Worm (Caenorhabditis elegans): ENCODE data around the gene frpr-16.

Gene frpr-16

ce11 chrII:6055927-6056326 is 24.9 kb upstream of the frpr-16 start, which contains the start of gene R12C12.7:
TSS of gene R12C12.7 (minus strand) at chrII:6055985.
- TF ChIP-seq R02D3.7 (tag; optimal IDR thresholded peaks at IDR 0.05) (no peak), nhr-12 (tag; optimal IDR thresholded peaks at IDR 0.05) (no peak), unc-55 (GFP tag; optimal IDR thresholded peaks at IDR 0.05) (peak; percentile 19)

- TF ChIP-seq skn-1 (tag; optimal IDR thresholded peaks at IDR 0.05), result no peak
- peak; percentile 51 for TF ChIP-seq sma-9 (GFP tag; optimal IDR thresholded peaks at IDR 0.05)
- no peak for TF ChIP-seq sma-9 (tag; optimal IDR thresholded peaks at IDR 0.05)
- peak; percentile 11 for TF ChIP-seq crh-2 (tag; optimal IDR thresholded peaks at IDR 0.05)
- TF ChIP-seq fos-1 (tag; optimal IDR thresholded peaks at IDR 0.05), result peak; percentile 33
These were observed 19.1 kb upstream of the frpr-16 start, which contains the start of gene gldc-1 for ce11 chrII:6050120-6050519. TSS of gene gldc-1 (plus strand) at chrII:6050420.

DNA sequence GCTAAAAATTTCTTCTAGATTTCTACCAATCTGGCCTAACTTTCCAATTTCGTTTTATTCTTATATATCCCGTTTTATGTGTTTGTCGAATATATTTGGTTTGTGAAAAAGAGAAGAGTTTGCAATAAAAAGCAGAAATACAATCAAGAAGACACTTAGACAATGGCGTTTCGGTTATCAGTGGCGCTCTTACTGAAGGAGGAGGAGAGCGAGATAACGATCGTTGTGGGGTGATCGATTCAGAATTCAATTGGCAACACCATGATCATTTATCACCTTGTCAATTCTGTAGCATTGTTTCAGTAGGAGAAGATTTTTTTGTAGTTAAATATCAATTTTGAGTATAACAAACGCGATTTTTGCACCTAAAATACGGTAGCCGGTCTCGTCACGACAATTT is 18.5 kb upstream of the frpr-16 start:
- peak; percentile 59 for TF ChIP-seq sma-9 (GFP tag; optimal IDR thresholded peaks at IDR 0.05)
- no peak for TF ChIP-seq sma-9 (tag; optimal IDR thresholded peaks at IDR 0.05)
- TF ChIP-seq sma-3 (GFP tag; optimal IDR thresholded peaks at IDR 0.05), result peak; percentile 3
- no peak for TF ChIP-seq ceh-16 (tag; optimal IDR thresholded peaks at IDR 0.05)
- no peak for TF ChIP-seq nhr-25 (tag; optimal IDR thresholded peaks at IDR 0.05)
- peak; percentile 57 for TF ChIP-seq fos-1 (tag; optimal IDR thresholded peaks at IDR 0.05)
- no peak for TF ChIP-seq peb-1 (tag; optimal IDR thresholded peaks at IDR 0.05)
- peak; percentile 54 for TF ChIP-seq crh-2 (tag; optimal IDR thresholded peaks at IDR 0.05)
- TF ChIP-seq ama-1 (optimal IDR thresholded peaks at IDR 0.05), result no peak
- TF ChIP-seq gmeb-1 (tag; optimal IDR thresholded peaks at IDR 0.05), result peak; percentile 3

DNA sequence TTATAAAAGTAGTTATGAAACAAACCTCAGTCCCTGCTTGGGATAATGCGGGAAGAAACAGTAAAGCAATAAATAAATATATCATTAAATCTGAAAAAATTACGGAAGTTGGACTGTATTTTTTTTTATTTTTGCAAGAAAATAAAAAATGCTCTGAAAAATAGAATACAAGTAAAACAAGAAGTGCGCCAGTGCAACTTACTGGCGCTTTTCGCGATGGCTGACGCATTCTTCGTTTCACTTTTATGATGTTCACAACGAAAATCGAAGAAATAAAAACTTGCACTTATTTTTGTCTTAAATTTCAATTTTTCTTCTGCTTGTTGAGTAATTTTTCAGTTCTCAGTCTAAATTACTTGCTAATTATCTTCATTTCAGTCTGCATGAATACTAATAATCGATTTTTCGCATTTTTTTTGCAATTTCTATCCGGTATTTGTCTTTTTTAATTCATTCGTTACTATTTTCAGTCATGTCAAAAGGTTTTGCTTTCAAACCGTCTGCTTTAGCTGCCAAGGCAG is 16.7 kb upstream of the frpr-16 start, which contains the start of the genes R12C12.6 and ran-5:
Gene R12C12.6 (minus strand): TSS at position 229 of the 521 bp plus-strand sequence.
Gene ran-5 (plus strand): TSS at position 471 of the 521 bp plus-strand sequence.
- TF ChIP-seq ceh-82 (tag; optimal IDR thresholded peaks at IDR 0.05) (no peak), ceh-16 (tag; optimal IDR thresholded peaks at IDR 0.05) (peak; percentile 70), ztf-1 (GFP tag; conservative IDR thresholded peaks at IDR 0.05) (no peak), Y55F3AM.14 (GFP tag; optimal IDR thresholded peaks at IDR 0.05) (no peak), mbf-1 (tag; optimal IDR thresholded peaks at IDR 0.05) (no peak), lin-11 (tag; optimal IDR thresholded peaks at IDR 0.05) (peak; percentile 22), snpc-4 (tag; optimal IDR thresholded peaks at IDR 0.05) (peak; percentile 53), ama-1 (optimal IDR thresholded peaks at IDR 0.05) (peak; percentile 64), nhr-11 (tag; optimal IDR thresholded peaks at IDR 0.05) (no peak), mdl-1 (tag; optimal IDR thresholded peaks at IDR 0.05) (peak in 1 of 2 experiments; percentile 32), lsy-2 (tag; optimal IDR thresholded peaks at IDR 0.05) (peak; percentile 87 to 93), F13H6.1 (tag; optimal IDR thresholded peaks at IDR 0.05) (peak; percentile 83), nhr-21 (tag; optimal IDR thresholded peaks at IDR 0.05) (peak; percentile 74), alr-1 (tag; optimal IDR thresholded peaks at IDR 0.05) (no peak), unc-55 (GFP tag; optimal IDR thresholded peaks at IDR 0.05) (peak; percentile 89), elt-3 (tag; optimal IDR thresholded peaks at IDR 0.05) (no peak), R02D3.7 (tag; optimal IDR thresholded peaks at IDR 0.05) (peak; percentile 37), ztf-11 (tag; optimal IDR thresholded peaks at IDR 0.05) (no peak), C34F6.9 (tag; optimal IDR thresholded peaks at IDR 0.05) (peak; percentile 91), lin-13 (GFP tag; optimal IDR thresholded peaks at IDR 0.05) (peak; percentile 75), ztf-4 (tag; optimal IDR thresholded peaks at IDR 0.05) (peak; percentile 60), nhr-129 (tag; optimal IDR thresholded peaks at IDR 0.05) (peak; percentile 67), crh-2 (tag; optimal IDR thresholded peaks at IDR 0.05) (peak; percentile 84), egl-27 (tag; optimal IDR thresholded peaks at IDR 0.05) (peak; percentile 71), elt-1 (tag; optimal IDR thresholded peaks at IDR 0.05) (no peak), unc-39 (tag; optimal IDR thresholded peaks at IDR 0.05) (no peak), nhr-6 (tag; optimal IDR thresholded peaks at IDR 0.05) (peak; percentile 76), nhr-25 (tag; optimal IDR thresholded peaks at IDR 0.05) (peak; percentile 85), sma-9 (GFP tag; optimal IDR thresholded peaks at IDR 0.05) (peak; percentile 93), sma-9 (tag; optimal IDR thresholded peaks at IDR 0.05) (no peak), dmd-4 (tag; optimal IDR thresholded peaks at IDR 0.05) (no peak), nhr-10 (tag; optimal IDR thresholded peaks at IDR 0.05) (peak; percentile 50), sma-3 (GFP tag; optimal IDR thresholded peaks at IDR 0.05) (peak; percentile 76), nhr-77 (tag; optimal IDR thresholded peaks at IDR 0.05) (no peak), ZK546.5 (tag; optimal IDR thresholded peaks at IDR 0.05) (no peak), mab-5 (tag; optimal IDR thresholded peaks at IDR 0.05) (peak; percentile 83), gmeb-1 (tag; optimal IDR thresholded peaks at IDR 0.05) (peak; percentile 89), aly-2 (tag; optimal IDR thresholded peaks at IDR 0.05) (no peak), blmp-1 (tag; optimal IDR thresholded peaks at IDR 0.05; ENCODE audit: insufficient read depth) (peak; percentile 27), lin-39 (tag; optimal IDR thresholded peaks at IDR 0.05) (no peak), fos-1 (tag; optimal IDR thresholded peaks at IDR 0.05) (peak; percentile 71), sem-4 (tag; optimal IDR thresholded peaks at IDR 0.05) (peak; percentile 70), unc-62 (GFP tag; optimal IDR thresholded peaks at IDR 0.05) (peak; percentile 5)
